Worm (Caenorhabditis elegans): ENCODE measurements around the gene tnt-2.

DNA sequence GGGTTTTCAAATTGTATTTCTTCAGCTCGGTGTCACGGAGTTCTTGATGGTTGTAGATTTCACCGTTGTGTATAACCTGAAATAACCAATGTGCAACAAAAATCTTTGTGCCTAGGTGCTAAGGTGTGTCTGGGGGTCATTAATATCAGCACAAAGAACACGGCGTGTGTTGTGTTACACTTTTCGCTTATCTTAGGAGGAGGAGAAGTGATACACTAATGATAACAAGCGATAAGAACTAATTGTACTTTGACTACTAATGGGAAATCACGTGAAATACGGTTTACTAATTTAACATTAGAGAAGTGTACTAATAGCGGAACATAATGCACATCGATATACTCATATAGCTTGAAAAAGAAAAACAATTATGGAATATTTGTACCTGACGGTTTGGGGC lies 26.9 kb upstream of the tnt-2 start:
- TF ChIP-seq ztf-23 (GFP tag; IDR thresholded peaks at IDR 0.05) (no peak), flt-1 (GFP tag; IDR thresholded peaks at IDR 0.05) (no peak), med-1 (GFP tag; optimal IDR thresholded peaks at IDR 0.05; ENCODE audit: insufficient read depth) (no peak), ztf-29 (GFP tag; IDR thresholded peaks at IDR 0.05) (no peak)

Measured in whole organism, midembryonic.